Worm (Caenorhabditis elegans): ENCODE results near the gene R02F2.10.

ce11 chrIII:5483738-5484315, 5.7 kb downstream of the R02F2.10 start, which contains the start of the genes R02F2.7 and R02F2.4:
- TF ChIP-seq ref-1 (GFP tag; conservative IDR thresholded peaks at IDR 0.05) (no peak), med-1 (GFP tag; optimal IDR thresholded peaks at IDR 0.05; ENCODE audit: insufficient read depth) (no peak), T22C8.4 (GFP tag; IDR thresholded peaks at IDR 0.05) (no peak), tab-1 (GFP tag; IDR thresholded peaks at IDR 0.05) (no peak), ztf-23 (GFP tag; IDR thresholded peaks at IDR 0.05) (no peak)
